Worm (Caenorhabditis elegans) whole organism, L1 larva: ENCODE measurements around the gene frpr-6.

Experiments used
- fos-1 ChIP-seq: fragments of 150-350 bp; optimal IDR thresholded peaks from 2 replicates; lab custom pipeline; 2014; ENCODE audit warnings: missing biosample characterization, missing genetic modification characterization
- nhr-76 ChIP-seq: sonication (generic microtip); optimal IDR thresholded peaks from 2 replicates; lab custom pipeline; 2017; ENCODE audit warnings: missing biosample characterization, missing genetic modification characterization
- unc-30 ChIP-seq: sonication (generic microtip); optimal IDR thresholded peaks from 2 replicates; lab custom pipeline; 2017; ENCODE audit warnings: missing biosample characterization, missing genetic modification characterization

DNA sequence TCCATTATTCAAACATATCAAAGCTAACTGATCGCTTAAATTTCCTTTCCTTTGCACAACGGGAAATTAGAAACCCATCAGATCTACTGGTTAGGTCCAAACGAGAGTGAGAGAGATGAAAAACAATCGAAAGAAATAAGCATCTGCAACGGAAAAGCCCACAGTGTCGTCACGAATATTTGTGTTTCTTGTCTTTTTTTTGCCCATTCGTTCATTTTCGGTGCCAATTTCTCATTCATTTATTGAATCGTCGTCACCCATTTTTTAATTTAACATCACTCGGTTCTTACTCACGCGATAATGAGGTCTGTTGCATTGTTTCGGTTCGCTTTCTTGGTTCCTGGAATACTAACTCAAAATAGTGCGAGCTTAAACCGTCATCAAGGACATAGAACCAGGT lies 23.2 kb upstream of the frpr-6 start, which contains the start of gene F21C10.6:
- TF ChIP-seq fos-1 (tag; lab: Kevin White, UChicago), result no peak
- no peak for TF ChIP-seq unc-30 (tag; lab: Kevin White, UChicago)
- TF ChIP-seq nhr-76 (tag; lab: Kevin White, UChicago), result no peak
